Fruit fly (Drosophila melanogaster) S2 (cell line): Measurements from ENCODE around the gene Nnf1b.

ENCODE experiments used
- CG8478 ChIP-seq: fragments of >200 bp; optimal IDR thresholded peaks from 2 replicates; lab custom pipeline; 2018
- CTCF ChIP-seq, 2 experiments: fragments of >200 bp; optimal IDR thresholded peaks; 2 replicates each; lab custom pipeline; 2018

dm6 chr2L:815785-816389, 5.5 kb downstream of the Nnf1b start, which contains the start of the genes Saf6 and Pex12:
- TF ChIP-seq CG8478 (lab: Kevin White, UChicago) (no peak), CTCF (optimal IDR thresholded peaks at IDR 0.05; lab: Kevin White, UChicago) (no peak)
